Fruit fly (Drosophila melanogaster): ENCODE measurements around the gene SLIRP2.

SLIRP2 gene

dm6 chr3R:8663668-8664283 is 12.9 kb downstream of the SLIRP2 start, which contains the start of gene CG8032 (continued):
- no peak for TF ChIP-seq CG6175 (GFP tag; IDR thresholded peaks at IDR 0.05)
- TF ChIP-seq sima (GFP tag; optimal IDR thresholded peaks at IDR 0.05), result no peak
- TF ChIP-seq CG9215 (GFP tag; IDR thresholded peaks at IDR 0.05), result peak; percentile 78
- no peak for TF ChIP-seq CG6791 (GFP tag; IDR thresholded peaks at IDR 0.05; ENCODE audit: partially characterized antibody)
- TF ChIP-seq Asciz (GFP tag; optimal IDR thresholded peaks at IDR 0.05), result no peak
- TF ChIP-seq caup (GFP tag; optimal IDR thresholded peaks at IDR 0.05; ENCODE audit: severe bottlenecking), result no peak
- TF ChIP-seq gcm2 (GFP tag; optimal IDR thresholded peaks at IDR 0.05), result no peak
- no peak for TF ChIP-seq B-H2 (GFP tag; optimal IDR thresholded peaks at IDR 0.05)
- no peak for TF ChIP-seq sc (optimal IDR thresholded peaks at IDR 0.05)
- no peak for TF ChIP-seq sc (GFP tag; optimal IDR thresholded peaks at IDR 0.05)
- no peak for TF ChIP-seq wor (GFP tag; IDR thresholded peaks at IDR 0.05)
- no peak for TF ChIP-seq CG10147 (GFP tag; optimal IDR thresholded peaks at IDR 0.05)
- no peak for TF ChIP-seq ash1 (GFP tag; optimal IDR thresholded peaks at IDR 0.05)
- peak; percentile 32 for TF ChIP-seq CG12942 (GFP tag; optimal IDR thresholded peaks at IDR 0.05)
- no peak for TF ChIP-seq CG7372 (GFP tag; IDR thresholded peaks at IDR 0.05)
- peak; percentile 34 for TF ChIP-seq pnt (GFP tag; optimal IDR thresholded peaks at IDR 0.05)
- TF ChIP-seq CG11085 (GFP tag; IDR thresholded peaks at IDR 0.05), result no peak
- no peak for TF ChIP-seq psq (GFP tag; optimal IDR thresholded peaks at IDR 0.05)
- no peak for TF ChIP-seq jing (GFP tag; optimal IDR thresholded peaks at IDR 0.05)
- peak; percentile 28 for TF ChIP-seq Atf-2 (GFP tag; optimal IDR thresholded peaks at IDR 0.05)
- peak; percentile 52 for TF ChIP-seq CG17829 (tag; optimal IDR thresholded peaks at IDR 0.05)
- TF ChIP-seq CG4282 (GFP tag; optimal IDR thresholded peaks at IDR 0.05), result no peak
- TF ChIP-seq wek (GFP tag; optimal IDR thresholded peaks at IDR 0.05), result no peak
- TF ChIP-seq sug (tag; optimal IDR thresholded peaks at IDR 0.05), result peak; percentile 39
- TF ChIP-seq CG11093 (GFP tag; IDR thresholded peaks at IDR 0.05), result no peak
- no peak for TF ChIP-seq grn (GFP tag; optimal IDR thresholded peaks at IDR 0.05)
- TF ChIP-seq cas (GFP tag; IDR thresholded peaks at IDR 0.05), result no peak
- peak; percentile 2 for TF ChIP-seq CG1647 (GFP tag; optimal IDR thresholded peaks at IDR 0.05)
- TF ChIP-seq D19A (tag; optimal IDR thresholded peaks at IDR 0.05), result no peak
- no peak for TF ChIP-seq dysf (GFP tag; IDR thresholded peaks at IDR 0.05)
- TF ChIP-seq CG4404 (GFP tag; IDR thresholded peaks at IDR 0.05), result no peak
- TF ChIP-seq CTCF (GFP tag; optimal IDR thresholded peaks at IDR 0.05), result no peak
- TF ChIP-seq fd102C (GFP tag; optimal IDR thresholded peaks at IDR 0.05), result no peak
- TF ChIP-seq CG30403 (GFP tag; optimal IDR thresholded peaks at IDR 0.05), result peak; percentile 69
- no peak; the same call in 1 of the 2 replicates for TF ChIP-seq CG6689 (GFP tag; IDR thresholded peaks at IDR 0.05)
- TF ChIP-seq zen2 (GFP tag; IDR thresholded peaks at IDR 0.05; ENCODE audit: partially characterized antibody), result 0 out of 3 replicates have a peak, but pooled peaks have one; percentile 31
- TF ChIP-seq slp2 (GFP tag; optimal IDR thresholded peaks at IDR 0.05), result peak; percentile 19
- no peak for TF ChIP-seq ERR (GFP tag; optimal IDR thresholded peaks at IDR 0.05)
- no peak for TF ChIP-seq Hr39 (optimal IDR thresholded peaks at IDR 0.05)
- TF ChIP-seq Sin3A (optimal IDR thresholded peaks at IDR 0.05), result peak; percentile 70
- TF ChIP-seq trh (GFP tag; optimal IDR thresholded peaks at IDR 0.05), result no peak
- no peak for TF ChIP-seq CG4730 (GFP tag; IDR thresholded peaks at IDR 0.05)
- no peak for TF ChIP-seq CG10959 (GFP tag; IDR thresholded peaks at IDR 0.05)
- TF ChIP-seq tll (GFP tag; optimal IDR thresholded peaks at IDR 0.05), result peak in 1 of 2 experiments; percentile 40
- no peak for TF ChIP-seq D (optimal IDR thresholded peaks at IDR 0.05)
- no peak for TF ChIP-seq D (GFP tag; optimal IDR thresholded peaks at IDR 0.05)
- TF ChIP-seq CG14441 (GFP tag; IDR thresholded peaks at IDR 0.05), result no peak
- TF ChIP-seq ind (GFP tag; optimal IDR thresholded peaks at IDR 0.05), result peak; percentile 61
- TF ChIP-seq CG18619 (GFP tag; optimal IDR thresholded peaks at IDR 0.05), result peak; percentile 22
- TF ChIP-seq CG18764 (GFP tag; optimal IDR thresholded peaks at IDR 0.05), result no peak
- peak in 1 of 2 experiments; percentile 35 for TF ChIP-seq Hr51 (GFP tag; optimal IDR thresholded peaks at IDR 0.05)
- TF ChIP-seq Eip74EF (GFP tag; optimal IDR thresholded peaks at IDR 0.05), result no peak

All from whole organism, embryonic.